Fruit fly (Drosophila melanogaster) whole organism, embryonic: ENCODE data around the gene dnc.

Source experiments
- Adf1 ChIP-seq: fragments of 200-800 bp; sonication (Bioruptor generic); IDR thresholded peaks from 2 replicates; pipeline ENCODE4 v1.3.6; 2022; ENCODE audit warnings: missing biosample characterization, missing genetic modification characterization
- Aef1 ChIP-seq: fragments of 200-800 bp; sonication (Bioruptor generic); IDR thresholded peaks from 3 replicates; pipeline ENCODE4 v1.3.6; 2022; ENCODE audit warnings: missing biosample characterization, missing genetic modification characterization
- Atf3 ChIP-seq: fragments of 200-800 bp; sonication (Bioruptor generic); optimal IDR thresholded peaks from 3 replicates; lab custom pipeline; 2016; ENCODE audit warnings: missing biosample characterization, missing genetic modification characterization
- BEAF-32 ChIP-seq: fragments of 200-800 bp; sonication (Bioruptor generic); optimal IDR thresholded peaks from 3 replicates; lab custom pipeline; 2017; ENCODE audit warnings: missing biosample characterization, missing genetic modification characterization, mild to moderate bottlenecking, moderate library complexity, missing genetic modification reagents
- Bdp1 ChIP-seq: fragments of 200-800 bp; sonication (Bioruptor generic); optimal IDR thresholded peaks from 3 replicates; lab custom pipeline; 2016; ENCODE audit warnings: missing biosample characterization, missing genetic modification characterization
- CG10274 ChIP-seq: fragments of 200-800 bp; sonication (Bioruptor generic); optimal IDR thresholded peaks from 3 replicates; lab custom pipeline; 2017; ENCODE audit warnings: missing biosample characterization, mild to moderate bottlenecking, missing genetic modification characterization
- CG10462 ChIP-seq: fragments of 200-800 bp; sonication (Bioruptor generic); optimal IDR thresholded peaks from 2 replicates; lab custom pipeline; 2016; ENCODE audit warnings: missing biosample characterization, missing genetic modification characterization
- CG12744 ChIP-seq: fragments of 200-800 bp; sonication (Bioruptor generic); optimal IDR thresholded peaks from 2 replicates; lab custom pipeline; 2016; ENCODE audit warnings: missing biosample characterization, missing genetic modification characterization
- CG13624 ChIP-seq: fragments of 200-800 bp; sonication (Bioruptor generic); optimal IDR thresholded peaks from 2 replicates; lab custom pipeline; 2016; ENCODE audit warnings: missing biosample characterization, missing genetic modification characterization
- CG15514 ChIP-seq: fragments of 200-800 bp; sonication (Bioruptor generic); optimal IDR thresholded peaks from 3 replicates; lab custom pipeline; 2017; ENCODE audit warnings: missing biosample characterization, missing genetic modification characterization, mild to moderate bottlenecking, moderate library complexity, missing genetic modification reagents
- CG17568 ChIP-seq: fragments of 200-800 bp; sonication (Bioruptor generic); optimal IDR thresholded peaks from 2 replicates; lab custom pipeline; 2018; ENCODE audit warnings: missing biosample characterization, mild to moderate bottlenecking, missing genetic modification characterization, moderate library complexity
- CG18476 ChIP-seq: fragments of 200-800 bp; sonication (Bioruptor generic); optimal IDR thresholded peaks from 2 replicates; lab custom pipeline; 2016; ENCODE audit warnings: missing biosample characterization, mild to moderate bottlenecking, missing genetic modification characterization
- CG18599 ChIP-seq: fragments of 200-800 bp; sonication (Bioruptor generic); optimal IDR thresholded peaks from 3 replicates; lab custom pipeline; 2017; ENCODE audit warnings: missing biosample characterization, missing genetic modification characterization, mild to moderate bottlenecking, moderate library complexity, missing genetic modification reagents
- CG31388 ChIP-seq: fragments of 200-800 bp; sonication (Bioruptor generic); optimal IDR thresholded peaks from 2 replicates; lab custom pipeline; 2016; ENCODE audit warnings: missing biosample characterization, missing genetic modification characterization
- CG32532 ChIP-seq: fragments of 200-800 bp; sonication (Bioruptor generic); IDR thresholded peaks from 2 replicates; pipeline ENCODE4 v1.3.6; 2022; ENCODE audit warnings: missing biosample characterization, missing genetic modification characterization
- CG33213 ChIP-seq: fragments of 200-800 bp; sonication (Bioruptor generic); optimal IDR thresholded peaks from 3 replicates; lab custom pipeline; 2016; ENCODE audit warnings: missing biosample characterization, missing genetic modification characterization
- CG3407 ChIP-seq: fragments of 200-800 bp; sonication (Bioruptor generic); optimal IDR thresholded peaks from 2 replicates; lab custom pipeline; 2018; ENCODE audit warnings: missing biosample characterization, mild to moderate bottlenecking, missing genetic modification characterization
- CG34224 ChIP-seq: fragments of 200-800 bp; sonication (Bioruptor generic); IDR thresholded peaks from 3 replicates; pipeline ENCODE4 v1.3.6; 2022; ENCODE audit warnings: missing biosample characterization, missing genetic modification characterization; ENCODE audit not compliant: partially characterized antibody
- CG6272 ChIP-seq: fragments of 200-800 bp; sonication (Bioruptor generic); IDR thresholded peaks from 2 replicates; pipeline ENCODE4 v1.3.6; 2022; ENCODE audit warnings: missing biosample characterization, missing genetic modification characterization
- CG7372 ChIP-seq: fragments of 200-800 bp; sonication (Bioruptor generic); IDR thresholded peaks from 2 replicates; pipeline ENCODE4 v1.3.6; 2022; ENCODE audit warnings: missing biosample characterization, missing genetic modification characterization
- CG7987 ChIP-seq: fragments of 200-800 bp; sonication (Bioruptor generic); optimal IDR thresholded peaks from 2 replicates; lab custom pipeline; 2018; ENCODE audit warnings: missing biosample characterization, mild to moderate bottlenecking, missing genetic modification characterization, moderate library complexity
- CG8089 ChIP-seq: fragments of 200-800 bp; sonication (Bioruptor generic); optimal IDR thresholded peaks from 3 replicates; lab custom pipeline; 2016; ENCODE audit warnings: missing biosample characterization, missing genetic modification characterization
- CG9876 ChIP-seq: fragments of 200-800 bp; sonication (Bioruptor generic); optimal IDR thresholded peaks from 2 replicates; lab custom pipeline; 2016; ENCODE audit warnings: missing biosample characterization, missing genetic modification characterization
- CHES-1-like ChIP-seq: fragments of 200-800 bp; sonication (Bioruptor generic); optimal IDR thresholded peaks from 2 replicates; lab custom pipeline; 2016; ENCODE audit warnings: missing biosample characterization, missing genetic modification characterization
- Chrac-16 ChIP-seq: fragments of 200-800 bp; sonication (Bioruptor generic); optimal IDR thresholded peaks from 3 replicates; lab custom pipeline; 2016; ENCODE audit warnings: missing biosample characterization, missing genetic modification characterization
- Deaf1 ChIP-seq: fragments of 200-800 bp; optimal IDR thresholded peaks from 3 replicates; lab custom pipeline; 2019; ENCODE audit warnings: missing biosample characterization, mild to moderate bottlenecking, missing genetic modification characterization, moderate library complexity
- Eip74EF ChIP-seq, 2 experiments: fragments of 200-800 bp in 1 of 2; fragments of >200 bp in 1 of 2; sonication (Bioruptor generic) in 1 of 2; optimal IDR thresholded peaks; 2 replicates each; lab custom pipeline; 2017 to 2019; ENCODE audit warnings: missing biosample characterization in 2 of 2, missing genetic modification characterization in 2 of 2, mild to moderate bottlenecking in 1 of 2, moderate library complexity in 1 of 2
- Fer3 ChIP-seq: fragments of 200-800 bp; sonication (Bioruptor generic); optimal IDR thresholded peaks from 2 replicates; lab custom pipeline; 2018; ENCODE audit warnings: missing biosample characterization, mild to moderate bottlenecking, missing genetic modification characterization, moderate library complexity
- H2.0 ChIP-seq: fragments of 200-800 bp; sonication (Bioruptor generic); IDR thresholded peaks from 2 replicates; pipeline ENCODE4 v1.3.6; 2022; ENCODE audit warnings: missing biosample characterization, missing genetic modification characterization
- Hmr ChIP-seq: fragments of 200-800 bp; sonication (Bioruptor generic); optimal IDR thresholded peaks from 3 replicates; lab custom pipeline; 2017; ENCODE audit warnings: mild to moderate bottlenecking, missing biosample characterization, missing genetic modification reagents, missing genetic modification characterization
- Hr3 ChIP-seq: fragments of 200-800 bp; sonication (Bioruptor generic); optimal IDR thresholded peaks from 3 replicates; lab custom pipeline; 2016; ENCODE audit warnings: missing biosample characterization, missing genetic modification characterization
- Med ChIP-seq: fragments of 200-800 bp; sonication (Bioruptor generic); peaks from one replicate; lab custom pipeline; 2016; ENCODE audit warnings: missing biosample characterization, missing genetic modification characterization, mild to moderate bottlenecking, inconsistent platforms, moderate library complexity
- NC2α ChIP-seq: fragments of 200-800 bp; sonication (Bioruptor generic); optimal IDR thresholded peaks from 2 replicates; lab custom pipeline; 2016; ENCODE audit warnings: missing biosample characterization, missing genetic modification characterization
- Oli ChIP-seq: fragments of 200-800 bp; sonication (Bioruptor generic); optimal IDR thresholded peaks from 2 replicates; lab custom pipeline; 2018; ENCODE audit warnings: missing biosample characterization, mild to moderate bottlenecking, missing genetic modification characterization, moderate library complexity
- PHDP ChIP-seq: fragments of 200-800 bp; sonication (Bioruptor generic); optimal IDR thresholded peaks from 3 replicates; lab custom pipeline; 2018; ENCODE audit warnings: missing biosample characterization, mild to moderate bottlenecking, missing genetic modification characterization, moderate library complexity
- Pdp1 ChIP-seq, 2 experiments: fragments of 200-800 bp; sonication (Bioruptor generic); optimal IDR thresholded peaks; 3 replicates each; lab custom pipeline; 2016; ENCODE audit warnings: missing biosample characterization in 2 of 2, missing genetic modification characterization in 2 of 2, mild to moderate bottlenecking in 1 of 2, moderate library complexity in 1 of 2
- Poxn ChIP-seq: fragments of 200-800 bp; sonication (Bioruptor generic); IDR thresholded peaks from 2 replicates; pipeline ENCODE4 v1.3.6; 2022; ENCODE audit warnings: missing biosample characterization, missing genetic modification characterization
- Scr ChIP-seq: fragments of 200-800 bp; sonication (Bioruptor generic); IDR thresholded peaks from 2 replicates; pipeline ENCODE4 v1.3.6; 2022; ENCODE audit warnings: missing biosample characterization, missing genetic modification characterization; ENCODE audit not compliant: partially characterized antibody
- bsh ChIP-seq, 2 experiments: fragments of 200-800 bp; sonication (Bioruptor generic); optimal IDR thresholded peaks; 2 replicates each; lab custom pipeline; 2017 to 2018; ENCODE audit warnings: mild to moderate bottlenecking in 2 of 2, missing biosample characterization in 2 of 2, missing genetic modification characterization in 2 of 2, moderate library complexity in 1 of 2
- crol ChIP-seq: fragments of 200-800 bp; sonication (Bioruptor generic); IDR thresholded peaks from 2 replicates; pipeline ENCODE4 v1.3.6; 2022; ENCODE audit warnings: missing biosample characterization, missing genetic modification characterization
- crp ChIP-seq, 2 experiments: fragments of 200-800 bp; sonication (Bioruptor generic); optimal IDR thresholded peaks; 2 replicates in 1 of 2; 3 replicates in 1 of 2; lab custom pipeline; 2017; ENCODE audit warnings: missing biosample characterization in 2 of 2, missing genetic modification characterization in 2 of 2, mild to moderate bottlenecking in 1 of 2, moderate library complexity in 1 of 2
- danr ChIP-seq: fragments of 200-800 bp; sonication (Bioruptor generic); IDR thresholded peaks from 2 replicates; pipeline ENCODE4 v1.3.6; 2022; ENCODE audit warnings: missing biosample characterization, missing genetic modification characterization
- en ChIP-seq: fragments of 200-800 bp; sonication (Bioruptor generic); optimal IDR thresholded peaks from 2 replicates; lab custom pipeline; 2016; ENCODE audit warnings: missing biosample characterization, missing genetic modification characterization
- fru ChIP-seq: fragments of >200 bp; optimal IDR thresholded peaks from 2 replicates; lab custom pipeline; 2017
- lbe ChIP-seq: fragments of 200-800 bp; sonication (Bioruptor generic); optimal IDR thresholded peaks from 2 replicates; lab custom pipeline; 2016; ENCODE audit warnings: missing biosample characterization, mild to moderate bottlenecking, missing genetic modification characterization
- nerfin-2 ChIP-seq: fragments of 200-800 bp; sonication (Bioruptor generic); IDR thresholded peaks from 2 replicates; pipeline ENCODE4 v1.3.6; 2022; ENCODE audit warnings: missing biosample characterization, missing genetic modification characterization; ENCODE audit not compliant: partially characterized antibody
- nmo ChIP-seq: fragments of 200-800 bp; sonication (Bioruptor generic); optimal IDR thresholded peaks from 2 replicates; lab custom pipeline; 2018; ENCODE audit warnings: missing biosample characterization, mild to moderate bottlenecking, missing genetic modification characterization, moderate library complexity

dnc gene

dm6 chrX:3291071-3291660 lies 114.9 kb downstream of the dnc start (continued):
- TF ChIP-seq CG17568 (GFP tag; lab: Kevin White, UChicago) (no peak), CG12744 (GFP tag; lab: Kevin White, UChicago) (no peak), CG15514 (no peak), CG33213 (GFP tag; lab: Kevin White, UChicago) (no peak), Hr3 (GFP tag; lab: Kevin White, UChicago) (no peak), CG34224 (GFP tag; lab: Robert Waterston, UW) (no peak), CG7372 (GFP tag; lab: Robert Waterston, UW) (no peak), Med (GFP tag; lab: Kevin White, UChicago) (peak; percentile 23), Scr (GFP tag; lab: Robert Waterston, UW) (no peak), Deaf1 (tag; lab: Kevin White, UChicago) (no peak), H2.0 (GFP tag; lab: Robert Waterston, UW) (no peak), CG10274 (GFP tag; lab: Kevin White, UChicago) (no peak), CG13624 (GFP tag; lab: Kevin White, UChicago) (no peak), CG31388 (GFP tag; lab: Kevin White, UChicago) (no peak), bsh (GFP tag; optimal IDR thresholded peaks at IDR 0.05; lab: Kevin White, UChicago) (no peak), Aef1 (GFP tag; lab: Robert Waterston, UW) (peak; percentile 21; the same call in 1 of the 3 replicates), en (no peak), nerfin-2 (GFP tag; lab: Robert Waterston, UW) (no peak), Adf1 (GFP tag; lab: Robert Waterston, UW) (peak; percentile 90)
- TF ChIP-seq, all 482 proteins: peak for 7

dm6 chrX:3294816-3295466 lies 118.7 kb downstream of the dnc start:
- TF ChIP-seq nmo (GFP tag; lab: Kevin White, UChicago) (peak; percentile 97), BEAF-32 (GFP tag; lab: Kevin White, UChicago) (peak; percentile 7), Pdp1 (GFP tag; optimal IDR thresholded peaks at IDR 0.05; lab: Kevin White, UChicago) (peak; percentile 96 to 98), CHES-1-like (GFP tag; lab: Kevin White, UChicago) (peak; percentile 98), Bdp1 (GFP tag; lab: Kevin White, UChicago) (peak; percentile 92), Chrac-16 (peak; percentile 97), Poxn (GFP tag; lab: Robert Waterston, UW) (peak; percentile 94), Oli (peak; percentile 97), CG10462 (peak; percentile 91), lbe (GFP tag; lab: Kevin White, UChicago) (peak; percentile 59), fru (no peak), PHDP (tag; lab: Kevin White, UChicago) (peak; percentile 97), CG6272 (peak; percentile 94), CG18476 (GFP tag; lab: Kevin White, UChicago) (peak; percentile 94), CG33213 (GFP tag; lab: Kevin White, UChicago) (peak; percentile 98), Fer3 (peak; percentile 97), crp (GFP tag; optimal IDR thresholded peaks at IDR 0.05; lab: Kevin White, UChicago) (peak in 1 of 2 experiments; percentile 71), CG9876 (peak; percentile 98), CG8089 (GFP tag; lab: Kevin White, UChicago) (peak; percentile 98), CG32532 (peak; percentile 98), danr (GFP tag; lab: Robert Waterston, UW) (peak; percentile 95), CG18599 (peak; percentile 99), Atf3 (GFP tag; lab: Kevin White, UChicago) (peak; percentile 97), NC2α (GFP tag; lab: Kevin White, UChicago) (peak; percentile 95), Hmr (GFP tag; lab: Kevin White, UChicago) (peak; percentile 98), CG3407 (GFP tag; lab: Kevin White, UChicago) (peak; percentile 92), CG7987 (GFP tag; lab: Kevin White, UChicago) (peak; percentile 93), crol (GFP tag; lab: Robert Waterston, UW) (peak; percentile 65; the same call in 1 of the 2 replicates), Aef1 (GFP tag; lab: Robert Waterston, UW) (peak; percentile 97), Eip74EF (GFP tag; optimal IDR thresholded peaks at IDR 0.05; lab: Kevin White, UChicago) (peak in 1 of 2 experiments; percentile 90)
